Fruit fly (Drosophila melanogaster) whole organism, adult: ENCODE results near the gene dco.
A peak's percentile ranks its signal among the peaks of the same experiment; 100 is the strongest.

Experiments
- CG11617 ChIP-seq: fragments of 200-800 bp; sonication (Bioruptor generic); optimal IDR thresholded peaks from 2 replicates; lab custom pipeline; 2017; ENCODE audit warnings: mild to moderate bottlenecking, missing biosample characterization, missing genetic modification reagents, missing genetic modification characterization
- CG12768 ChIP-seq: fragments of 200-800 bp; sonication (Bioruptor generic); optimal IDR thresholded peaks from 2 replicates; lab custom pipeline; 2017; ENCODE audit warnings: missing biosample characterization, missing genetic modification characterization, mild to moderate bottlenecking, moderate library complexity, missing genetic modification reagents
- CG14711 ChIP-seq: fragments of 200-800 bp; sonication (Bioruptor generic); optimal IDR thresholded peaks from 2 replicates; lab custom pipeline; 2018; ENCODE audit warnings: missing biosample characterization, mild to moderate bottlenecking, missing genetic modification characterization, moderate library complexity
- CG1620 ChIP-seq: fragments of 200-800 bp; sonication (Bioruptor generic); optimal IDR thresholded peaks from 2 replicates; lab custom pipeline; 2016; ENCODE audit warnings: missing biosample characterization, missing genetic modification characterization
- CG33017 ChIP-seq: fragments of 200-800 bp; sonication (Bioruptor generic); optimal IDR thresholded peaks from 2 replicates; lab custom pipeline; 2018; ENCODE audit warnings: missing biosample characterization, mild to moderate bottlenecking, missing genetic modification characterization, moderate library complexity
- CG5204 ChIP-seq: fragments of 200-800 bp; sonication (Bioruptor generic); optimal IDR thresholded peaks from 2 replicates; lab custom pipeline; 2016; ENCODE audit warnings: missing biosample characterization, missing genetic modification characterization
- CG7045 ChIP-seq: fragments of 200-800 bp; sonication (Bioruptor generic); optimal IDR thresholded peaks from 2 replicates; lab custom pipeline; 2017; ENCODE audit warnings: missing biosample characterization, mild to moderate bottlenecking, missing genetic modification characterization
- CG7101 ChIP-seq: fragments of 200-800 bp; sonication (Bioruptor generic); optimal IDR thresholded peaks from 2 replicates; lab custom pipeline; 2018; ENCODE audit warnings: missing biosample characterization, mild to moderate bottlenecking, missing genetic modification characterization, moderate library complexity
- Clk ChIP-seq: fragments of 200-800 bp; sonication (Bioruptor generic); optimal IDR thresholded peaks from 2 replicates; lab custom pipeline; 2017; ENCODE audit warnings: missing biosample characterization, missing genetic modification characterization
- Crg-1 ChIP-seq: fragments of 200-800 bp; sonication (Bioruptor generic); optimal IDR thresholded peaks from 2 replicates; lab custom pipeline; 2016; ENCODE audit warnings: missing biosample characterization, missing genetic modification characterization
- Hr96 ChIP-seq: fragments of 200-800 bp; sonication (Bioruptor generic); optimal IDR thresholded peaks from 2 replicates; lab custom pipeline; 2016; ENCODE audit warnings: missing biosample characterization, missing genetic modification characterization
- Mnt ChIP-seq: fragments of 200-800 bp; sonication (Bioruptor generic); optimal IDR thresholded peaks from 2 replicates; lab custom pipeline; 2016; ENCODE audit warnings: missing biosample characterization, mild to moderate bottlenecking, missing genetic modification characterization
- bab1 ChIP-seq: fragments of 200-800 bp; sonication (Bioruptor generic); optimal IDR thresholded peaks from 3 replicates; lab custom pipeline; 2019; ENCODE audit warnings: missing biosample characterization, mild to moderate bottlenecking, missing genetic modification characterization, moderate library complexity
- cic ChIP-seq: fragments of 200-800 bp; sonication (Bioruptor generic); optimal IDR thresholded peaks from 2 replicates; lab custom pipeline; 2017; ENCODE audit warnings: missing biosample characterization, mild to moderate bottlenecking, missing genetic modification characterization, moderate library complexity
- cnc ChIP-seq, 2 experiments: fragments of >200 bp; optimal IDR thresholded peaks; 2 replicates each; lab custom pipeline; 2017
- kay ChIP-seq: fragments of 200-800 bp; sonication (Bioruptor generic); peaks from one replicate; lab custom pipeline; 2016; ENCODE audit warnings: missing biosample characterization, missing genetic modification characterization, borderline replicate concordance
- ovo ChIP-seq: fragments of 200-800 bp; sonication (Bioruptor generic); optimal IDR thresholded peaks from 2 replicates; lab custom pipeline; 2016; ENCODE audit warnings: missing biosample characterization, missing genetic modification characterization
- pad ChIP-seq: fragments of 200-800 bp; sonication (Bioruptor generic); optimal IDR thresholded peaks from 3 replicates; lab custom pipeline; 2017; ENCODE audit warnings: missing biosample characterization, missing genetic modification characterization, mild to moderate bottlenecking, moderate library complexity, missing genetic modification reagents
- tj ChIP-seq: fragments of 200-800 bp; sonication (Bioruptor generic); optimal IDR thresholded peaks from 3 replicates; lab custom pipeline; 2017; ENCODE audit warnings: missing biosample characterization, mild to moderate bottlenecking, missing genetic modification characterization, moderate library complexity
- toe ChIP-seq: fragments of 200-800 bp; sonication (Bioruptor generic); optimal IDR thresholded peaks from 2 replicates; lab custom pipeline; 2016; ENCODE audit warnings: missing biosample characterization, missing genetic modification characterization

dco gene

dm6 chr3R:31059036-31059806, 1.8 kb downstream of the dco start:
- peak; percentile 68 for TF ChIP-seq Clk (GFP tag; lab: Kevin White, UChicago)
- TF ChIP-seq Hr96 (GFP tag; lab: Kevin White, UChicago): peak; percentile 17
- peak; percentile 68 for TF ChIP-seq cic (GFP tag; lab: Kevin White, UChicago)
- TF ChIP-seq ovo (GFP tag; lab: Kevin White, UChicago): no peak
- no peak for TF ChIP-seq CG1620 (GFP tag; lab: Kevin White, UChicago)
- TF ChIP-seq CG11617 (GFP tag; lab: Kevin White, UChicago): peak; percentile 77
- TF ChIP-seq bab1 (GFP tag; lab: Kevin White, UChicago): peak; percentile 83
- no peak for TF ChIP-seq CG5204 (GFP tag; lab: Kevin White, UChicago)
- peak; percentile 78 for TF ChIP-seq tj
- TF ChIP-seq cnc (optimal IDR thresholded peaks at IDR 0.05; lab: Kevin White, UChicago): no peak
- peak; percentile 83 for TF ChIP-seq CG7045 (GFP tag; lab: Kevin White, UChicago)
- peak; percentile 81 for TF ChIP-seq CG12768 (GFP tag; lab: Kevin White, UChicago)
- TF ChIP-seq Mnt (GFP tag; lab: Kevin White, UChicago): no peak
- TF ChIP-seq kay (GFP tag; lab: Kevin White, UChicago): peak; percentile 99
- peak; percentile 80 for TF ChIP-seq CG14711 (tag; lab: Kevin White, UChicago)
- no peak for TF ChIP-seq pad (GFP tag; lab: Kevin White, UChicago)
- peak; percentile 79 for TF ChIP-seq CG33017 (tag; lab: Kevin White, UChicago)
- peak; percentile 80 for TF ChIP-seq CG7101 (tag; lab: Kevin White, UChicago)

- TF ChIP-seq CG11617 (GFP tag; lab: Kevin White, UChicago): no peak
- TF ChIP-seq kay (GFP tag; lab: Kevin White, UChicago): no peak
- TF ChIP-seq Hr96 (GFP tag; lab: Kevin White, UChicago): no peak
- no peak for TF ChIP-seq toe (GFP tag; lab: Kevin White, UChicago)
- no peak for TF ChIP-seq Crg-1 (GFP tag; lab: Kevin White, UChicago)
- peak; percentile 40 for TF ChIP-seq bab1 (GFP tag; lab: Kevin White, UChicago)
- TF ChIP-seq pad (GFP tag; lab: Kevin White, UChicago): no peak
- TF ChIP-seq CG7101 (tag; lab: Kevin White, UChicago): peak; percentile 3
- no peak for TF ChIP-seq CG12768 (GFP tag; lab: Kevin White, UChicago)
- TF ChIP-seq Mnt (GFP tag; lab: Kevin White, UChicago): no peak
- TF ChIP-seq Clk (GFP tag; lab: Kevin White, UChicago): no peak
- no peak for TF ChIP-seq CG33017 (tag; lab: Kevin White, UChicago)
- no peak for TF ChIP-seq CG14711 (tag; lab: Kevin White, UChicago)
- TF ChIP-seq cic (GFP tag; lab: Kevin White, UChicago): no peak
- no peak for TF ChIP-seq cnc (optimal IDR thresholded peaks at IDR 0.05; lab: Kevin White, UChicago)
- TF ChIP-seq ovo (GFP tag; lab: Kevin White, UChicago): no peak
- TF ChIP-seq CG1620 (GFP tag; lab: Kevin White, UChicago): peak; percentile 9
- TF ChIP-seq tj: no peak
- TF ChIP-seq CG5204 (GFP tag; lab: Kevin White, UChicago): no peak
- TF ChIP-seq CG7045 (GFP tag; lab: Kevin White, UChicago): no peak
Observed at dm6 chr3R:31053784-31054221, 7.2 kb downstream of the dco start, which contains the start of gene Chchd3. Chchd3 (minus strand) TSS chr3R:31053915.

dm6 chr3R:31048629-31049028, 12.4 kb downstream of the dco start, which contains the start of gene Alp4:
Alp4 (plus strand) TSS chr3R:31048929.
- TF ChIP-seq CG7045 (GFP tag; lab: Kevin White, UChicago) (no peak), cnc (optimal IDR thresholded peaks at IDR 0.05; lab: Kevin White, UChicago) (no peak), Clk (GFP tag; lab: Kevin White, UChicago) (no peak), CG12768 (GFP tag; lab: Kevin White, UChicago) (no peak), bab1 (GFP tag; lab: Kevin White, UChicago) (no peak), ovo (GFP tag; lab: Kevin White, UChicago) (no peak), CG14711 (tag; lab: Kevin White, UChicago) (no peak)

DNA sequence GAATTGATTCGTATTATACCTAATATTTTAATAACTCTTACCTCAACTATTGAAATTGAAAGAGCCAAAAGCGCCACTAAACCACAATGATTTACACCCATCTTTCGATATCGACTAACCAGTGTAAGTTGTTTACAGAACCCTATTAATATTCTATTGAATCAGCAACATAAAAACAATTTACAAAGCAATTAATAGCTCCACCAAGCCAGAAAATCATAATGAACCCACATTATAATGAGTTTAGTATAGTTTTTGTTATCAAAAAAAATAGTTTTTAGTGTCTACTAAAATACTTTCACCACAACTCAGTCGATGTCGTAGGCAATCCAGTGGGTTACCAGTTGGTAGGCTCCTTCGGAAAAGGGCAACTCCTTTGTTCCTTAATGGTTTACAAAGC, 16.0 kb downstream of the dco start, which contains the start of gene CG33920:
TSS of gene CG33920 (minus strand) at position 101 of the 400 bp plus-strand sequence.
- no peak for TF ChIP-seq cnc (optimal IDR thresholded peaks at IDR 0.05; lab: Kevin White, UChicago)
- TF ChIP-seq CG7101 (tag; lab: Kevin White, UChicago): no peak
- TF ChIP-seq toe (GFP tag; lab: Kevin White, UChicago): no peak
- no peak for TF ChIP-seq kay (GFP tag; lab: Kevin White, UChicago)
- TF ChIP-seq cic (GFP tag; lab: Kevin White, UChicago): no peak
- TF ChIP-seq bab1 (GFP tag; lab: Kevin White, UChicago): no peak
- TF ChIP-seq Clk (GFP tag; lab: Kevin White, UChicago): no peak
- no peak for TF ChIP-seq CG14711 (tag; lab: Kevin White, UChicago)
- TF ChIP-seq pad (GFP tag; lab: Kevin White, UChicago): no peak
- TF ChIP-seq Hr96 (GFP tag; lab: Kevin White, UChicago): no peak
- TF ChIP-seq tj: no peak
- TF ChIP-seq CG7045 (GFP tag; lab: Kevin White, UChicago): no peak
- no peak for TF ChIP-seq CG12768 (GFP tag; lab: Kevin White, UChicago)
- no peak for TF ChIP-seq CG33017 (tag; lab: Kevin White, UChicago)
